Fruit fly (Drosophila melanogaster) whole organism: Measurements from ENCODE around the gene CG13074.

Experiments
- CG8478 ChIP-seq: fragments of >200 bp; optimal IDR thresholded peaks from 2 replicates; lab custom pipeline; 2018; ENCODE audit warnings: inconsistent platforms
- Dll ChIP-seq: fragments of >200 bp; optimal IDR thresholded peaks from 2 replicates; lab custom pipeline; 2017
- pan ChIP-seq: fragments of >200 bp; optimal IDR thresholded peaks from 2 replicates; lab custom pipeline; 2017
- usp ChIP-seq: fragments of >200 bp; optimal IDR thresholded peaks from 2 replicates; lab custom pipeline; 2017; ENCODE audit warnings: missing biosample characterization, missing genetic modification characterization, mixed read lengths

DNA sequence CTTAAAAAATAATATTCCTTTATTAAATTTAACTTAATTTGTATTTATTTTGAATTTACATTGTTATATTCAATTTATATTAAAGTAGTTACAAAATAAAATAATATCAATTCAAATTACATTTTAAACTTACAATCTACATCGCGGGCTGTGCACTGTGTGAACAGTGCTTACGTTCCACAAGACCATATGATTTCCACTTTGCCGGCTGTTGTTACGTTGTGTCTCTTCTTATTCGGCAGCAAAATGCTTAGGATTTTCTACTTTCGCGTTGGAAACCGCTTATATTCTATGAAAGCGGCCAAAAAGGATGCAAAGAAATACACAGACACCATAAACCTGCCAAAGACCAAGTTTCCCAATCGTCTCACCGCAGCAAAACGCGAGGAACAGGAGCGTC is 2.8 kb upstream of the CG13074 start, which contains the start of gene IleRS-m:
- TF ChIP-seq Dll (lab: Kevin White, UChicago), result no peak
- TF ChIP-seq pan (lab: Kevin White, UChicago), result no peak
- TF ChIP-seq usp (GFP tag; lab: Kevin White, UChicago), result no peak
- TF ChIP-seq CG8478 (lab: Kevin White, UChicago), result no peak
